Worm (Caenorhabditis elegans) whole organism, late embryonic: ENCODE results near the gene Y69A2AR.47.

ENCODE experiments used
- F13H6.1 ChIP-seq: sonication (generic microtip); optimal IDR thresholded peaks from 2 replicates; lab custom pipeline; 2016; ENCODE audit warnings: missing genetic modification characterization, missing compliant biosample characterization
- K02D7.2 ChIP-seq: sonication (generic microtip); optimal IDR thresholded peaks from 2 replicates; lab custom pipeline; 2017; ENCODE audit warnings: mild to moderate bottlenecking, missing genetic modification characterization, missing compliant biosample characterization
- ceh-18 ChIP-seq: sonication (generic microtip); optimal IDR thresholded peaks from 2 replicates; lab custom pipeline; 2016; ENCODE audit warnings: missing genetic modification characterization, missing compliant biosample characterization
- ceh-45 ChIP-seq: fragments of 200-800 bp; sonication (Bioruptor generic); IDR thresholded peaks from 2 replicates; pipeline ENCODE4 v1.3.6; 2022; ENCODE audit warnings: missing genetic modification reagents, missing genetic modification characterization, missing compliant biosample characterization
- fkh-6 ChIP-seq: sonication (generic microtip); optimal IDR thresholded peaks from 2 replicates; lab custom pipeline; 2016; ENCODE audit warnings: missing genetic modification characterization, missing compliant biosample characterization
- nfya-1 ChIP-seq: sonication (generic microtip); optimal IDR thresholded peaks from 2 replicates; lab custom pipeline; 2017; ENCODE audit warnings: missing genetic modification characterization, mild to moderate bottlenecking, missing compliant biosample characterization, antibody characterized with exemption, moderate library complexity
- odd-2 ChIP-seq: sonication (generic microtip); optimal IDR thresholded peaks from 2 replicates; lab custom pipeline; 2017; ENCODE audit warnings: antibody characterized with exemption, mild to moderate bottlenecking, missing genetic modification characterization, missing compliant biosample characterization
- pax-1 ChIP-seq: fragments of 150-350 bp; optimal IDR thresholded peaks from 2 replicates; lab custom pipeline; 2014; ENCODE audit warnings: missing biosample characterization, missing genetic modification characterization
- pqm-1 ChIP-seq: sonication (generic microtip); optimal IDR thresholded peaks from 2 replicates; lab custom pipeline; 2016; ENCODE audit warnings: missing genetic modification characterization, missing compliant biosample characterization
- tbx-2 ChIP-seq: sonication (generic microtip); optimal IDR thresholded peaks from 2 replicates; lab custom pipeline; 2016; ENCODE audit warnings: missing genetic modification characterization, missing compliant biosample characterization
- unc-3 ChIP-seq, 2 experiments: fragments of 200-800 bp in 1 of 2; sonication (Bioruptor generic) in 1 of 2; sonication (generic microtip) in 1 of 2; conservative IDR thresholded peaks in 1 of 2; optimal IDR thresholded peaks in 1 of 2; 2 replicates each; pipeline versions ENCODE4 v1.3.6 to Lab custom; 2016 to 2022; ENCODE audit warnings: missing compliant biosample characterization in 2 of 2, missing genetic modification characterization in 2 of 2, missing genetic modification reagents in 1 of 2

- TF ChIP-seq ceh-45 (GFP tag; lab: Robert Waterston, UW) (no peak), ceh-18 (no peak), K02D7.2 (tag; lab: Kevin White, UChicago) (no peak), F13H6.1 (tag; lab: Kevin White, UChicago) (no peak), fkh-6 (no peak), pqm-1 (tag; lab: Kevin White, UChicago) (no peak), pax-1 (tag; lab: Kevin White, UChicago) (no peak), tbx-2 (tag; lab: Kevin White, UChicago) (no peak), unc-3 (GFP tag; conservative IDR thresholded peaks at IDR 0.05; lab: Robert Waterston, UW) (no peak), unc-3 (tag; optimal IDR thresholded peaks at IDR 0.05; lab: Kevin White, UChicago) (no peak), nfya-1 (tag; lab: Kevin White, UChicago) (no peak), odd-2 (no peak)
Observed at ce11 chrIV:2606572-2606971, 9.1 kb downstream of the Y69A2AR.47 start.
